Fruit fly (Drosophila melanogaster) S2 (cell line): ENCODE data around the gene CG7953.

Experiments
- CG8478 ChIP-seq: fragments of >200 bp; optimal IDR thresholded peaks from 2 replicates; lab custom pipeline; 2018
- CTCF ChIP-seq, 2 experiments: fragments of >200 bp; optimal IDR thresholded peaks; 2 replicates each; lab custom pipeline; 2018

The CG7953 gene

dm6 chr2L:13827557-13827956 lies 20.2 kb upstream of the CG7953 start, which contains the start of gene PolG1:
TSS of gene PolG1 (minus strand) at chr2L:13827772.
- TF ChIP-seq CG8478 (no peak), CTCF (optimal IDR thresholded peaks at IDR 0.05; lab: Kevin White, UChicago) (no peak)

- no peak for TF ChIP-seq CG8478
- peak in 1 of 2 experiments; percentile 8 for TF ChIP-seq CTCF (optimal IDR thresholded peaks at IDR 0.05; lab: Kevin White, UChicago)
These were observed 18.2 kb upstream of the CG7953 start, which contains the start of the genes Arpc1 and Orc5 for dm6 chr2L:13829540-13829939. TSS of gene Arpc1 (minus strand) at chr2L:13829741. TSS of gene Orc5 (plus strand) at chr2L:13829837.

dm6 chr2L:13833058-13833457 lies 14.7 kb upstream of the CG7953 start, which contains the start of the genes GatC, PolG2 and Polr2C:
TSS of gene GatC (minus strand) at chr2L:13833105.
TSS of gene PolG2 (minus strand) at chr2L:13833105.
TSS of gene Polr2C (plus strand) at chr2L:13833337.
- TF ChIP-seq CG8478 (no peak), CTCF (optimal IDR thresholded peaks at IDR 0.05; lab: Kevin White, UChicago) (no peak)

dm6 chr2L:13835002-13835910 lies 12.5 kb upstream of the CG7953 start, which contains the start of the genes mRpS23 and CenG1A:
TSS of gene mRpS23 (minus strand) at chr2L:13835072.
TSS of gene CenG1A (plus strand) at chr2L:13835564.
- TF ChIP-seq CTCF (optimal IDR thresholded peaks at IDR 0.05; lab: Kevin White, UChicago) (no peak), CG8478 (no peak)

- TF ChIP-seq CG8478 (no peak), CTCF (optimal IDR thresholded peaks at IDR 0.05; lab: Kevin White, UChicago) (no peak)
These were observed 11.8 kb upstream of the CG7953 start for dm6 chr2L:13835959-13836358.

dm6 chr2L:13837579-13837978 lies 10.1 kb upstream of the CG7953 start:
- no peak for TF ChIP-seq CTCF (optimal IDR thresholded peaks at IDR 0.05; lab: Kevin White, UChicago)
- no peak for TF ChIP-seq CG8478

- TF ChIP-seq CG8478 (no peak), CTCF (optimal IDR thresholded peaks at IDR 0.05; lab: Kevin White, UChicago) (no peak)
These were observed 8.9 kb upstream of the CG7953 start for dm6 chr2L:13838647-13839390.

- TF ChIP-seq CG8478 (no peak), CTCF (optimal IDR thresholded peaks at IDR 0.05; lab: Kevin White, UChicago) (no peak)
These were observed 8.0 kb upstream of the CG7953 start for dm6 chr2L:13839744-13840151.

- TF ChIP-seq CG8478, result no peak
- TF ChIP-seq CTCF (optimal IDR thresholded peaks at IDR 0.05; lab: Kevin White, UChicago), result no peak
These were observed 6.2 kb upstream of the CG7953 start, which contains the start of gene CG33307 for dm6 chr2L:13841508-13841907. TSS of gene CG33307 (minus strand) at chr2L:13841520.

dm6 chr2L:13842078-13842477 lies 5.6 kb upstream of the CG7953 start:
- no peak for TF ChIP-seq CG8478
- peak; percentile 40 to 74 for TF ChIP-seq CTCF (optimal IDR thresholded peaks at IDR 0.05; lab: Kevin White, UChicago)

dm6 chr2L:13842572-13842971 lies 5.2 kb upstream of the CG7953 start:
- TF ChIP-seq CTCF (optimal IDR thresholded peaks at IDR 0.05; lab: Kevin White, UChicago), result no peak

dm6 chr2L:13843692-13844284 lies 3.9 kb upstream of the CG7953 start, which contains the start of gene CG33306:
TSS of gene CG33306 (minus strand) at chr2L:13843742.
- no peak for TF ChIP-seq CTCF (optimal IDR thresholded peaks at IDR 0.05; lab: Kevin White, UChicago)

- no peak for TF ChIP-seq CG8478
- no peak for TF ChIP-seq CTCF (optimal IDR thresholded peaks at IDR 0.05; lab: Kevin White, UChicago)
These were observed 2.5 kb upstream of the CG7953 start, which contains the start of gene CG8997 for dm6 chr2L:13845178-13845577. TSS of gene CG8997 (minus strand) at chr2L:13845325.

dm6 chr2L:13846239-13846802 lies 1.4 kb upstream of the CG7953 start, which contains the start of gene CG7916:
TSS of gene CG7916 (plus strand) at chr2L:13846752.
- TF ChIP-seq CG8478 (no peak), CTCF (optimal IDR thresholded peaks at IDR 0.05; lab: Kevin White, UChicago) (no peak)
